Worm (Caenorhabditis elegans) whole organism, midembryonic: ENCODE results near the gene F22B5.5.

Experiments used
- T22C8.4 ChIP-seq: fragments of 200-800 bp; sonication (Bioruptor generic); IDR thresholded peaks from 2 replicates; pipeline ENCODE4 v1.3.6; 2022; ENCODE audit warnings: missing genetic modification characterization, missing compliant biosample characterization
- cog-1 ChIP-seq: sonication (generic microtip); optimal IDR thresholded peaks from 2 replicates; lab custom pipeline; 2016; ENCODE audit warnings: missing genetic modification characterization, missing compliant biosample characterization
- flt-1 ChIP-seq: fragments of 200-800 bp; sonication (Bioruptor generic); IDR thresholded peaks from 2 replicates; pipeline ENCODE4 v1.3.6; 2022; ENCODE audit warnings: missing genetic modification characterization, missing compliant biosample characterization
- klf-2 ChIP-seq: fragments of 200-800 bp; sonication (Bioruptor generic); conservative IDR thresholded peaks from 2 replicates; pipeline ENCODE4 v1.3.6; 2022; ENCODE audit warnings: missing genetic modification reagents, missing genetic modification characterization, missing compliant biosample characterization
- med-1 ChIP-seq: sonication (generic microtip); optimal IDR thresholded peaks from 2 replicates; lab custom pipeline; 2017; ENCODE audit warnings: missing genetic modification characterization, mild to moderate bottlenecking, missing compliant biosample characterization, antibody characterized with exemption, missing genetic modification reagents; ENCODE audit not compliant: insufficient read depth
- ref-1 ChIP-seq: fragments of 200-800 bp; sonication (Bioruptor generic); conservative IDR thresholded peaks from 2 replicates; pipeline ENCODE4 v1.3.6; 2022; ENCODE audit warnings: missing genetic modification reagents, missing genetic modification characterization, missing compliant biosample characterization
- tab-1 ChIP-seq: fragments of 200-800 bp; sonication (Bioruptor generic); IDR thresholded peaks from 2 replicates; pipeline ENCODE4 v1.3.6; 2022; ENCODE audit warnings: missing genetic modification characterization, missing compliant biosample characterization
- ztf-23 ChIP-seq: fragments of 200-800 bp; sonication (Bioruptor generic); IDR thresholded peaks from 2 replicates; pipeline ENCODE4 v1.3.6; 2022; ENCODE audit warnings: missing genetic modification reagents, missing genetic modification characterization, missing compliant biosample characterization
- ztf-29 ChIP-seq: fragments of 200-800 bp; sonication (Bioruptor generic); IDR thresholded peaks from 2 replicates; pipeline ENCODE4 v1.3.6; 2022; ENCODE audit warnings: missing genetic modification reagents, missing genetic modification characterization, missing compliant biosample characterization

The F22B5.5 gene

DNA sequence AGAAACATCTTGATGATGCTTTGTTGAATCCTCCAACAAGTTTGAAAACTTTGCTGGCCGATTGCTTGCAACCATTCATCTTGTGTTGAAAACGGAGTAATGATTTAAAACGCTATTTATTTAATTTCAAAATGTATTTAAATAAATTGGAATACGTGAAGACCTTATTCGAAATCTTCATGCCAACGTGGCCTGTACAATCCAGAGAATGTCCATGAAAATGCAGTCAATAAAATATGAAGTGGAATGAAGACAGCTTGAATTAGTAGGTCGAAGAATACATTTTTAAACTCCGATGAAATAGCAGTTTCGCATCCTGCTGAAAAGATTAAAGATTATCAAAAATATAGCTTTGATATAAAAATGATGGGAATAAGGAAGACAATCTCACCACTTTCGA is at the start of gene F22B5.5:
Gene F22B5.5, minus strand, starts transcription at position 101 of the 400 bp plus-strand sequence.
- TF ChIP-seq T22C8.4 (GFP tag; lab: Robert Waterston, UW) (no peak), med-1 (GFP tag; lab: Kevin White, UChicago) (no peak), cog-1 (no peak), tab-1 (GFP tag; lab: Robert Waterston, UW) (no peak), klf-2 (no peak), ref-1 (GFP tag; lab: Robert Waterston, UW) (no peak), flt-1 (no peak), ztf-23 (GFP tag; lab: Robert Waterston, UW) (no peak)

DNA sequence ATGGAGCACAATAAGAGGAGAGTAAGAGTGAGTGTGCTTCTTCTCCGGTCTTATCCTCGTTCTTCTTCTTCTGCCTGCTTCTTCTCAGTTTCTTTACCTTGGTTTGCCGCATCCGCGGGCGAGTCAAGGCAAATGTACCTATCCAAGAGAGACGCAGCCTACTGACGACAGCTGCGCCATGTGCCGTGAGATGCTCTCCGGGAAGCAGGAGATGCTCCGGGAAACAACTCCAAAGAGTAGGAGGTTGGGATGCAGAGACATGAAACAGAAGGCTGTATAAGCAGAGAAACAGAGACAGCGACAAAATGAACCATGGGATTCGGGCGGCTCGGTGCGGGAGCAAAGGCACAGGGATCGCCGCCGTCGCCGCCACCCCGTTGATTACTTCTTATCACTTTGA is 44.6 kb upstream of the F22B5.5 start:
- TF ChIP-seq flt-1 (0 out of 2 replicates have a peak, but pooled peaks have one; percentile 47), med-1 (GFP tag; lab: Kevin White, UChicago) (no peak)

DNA sequence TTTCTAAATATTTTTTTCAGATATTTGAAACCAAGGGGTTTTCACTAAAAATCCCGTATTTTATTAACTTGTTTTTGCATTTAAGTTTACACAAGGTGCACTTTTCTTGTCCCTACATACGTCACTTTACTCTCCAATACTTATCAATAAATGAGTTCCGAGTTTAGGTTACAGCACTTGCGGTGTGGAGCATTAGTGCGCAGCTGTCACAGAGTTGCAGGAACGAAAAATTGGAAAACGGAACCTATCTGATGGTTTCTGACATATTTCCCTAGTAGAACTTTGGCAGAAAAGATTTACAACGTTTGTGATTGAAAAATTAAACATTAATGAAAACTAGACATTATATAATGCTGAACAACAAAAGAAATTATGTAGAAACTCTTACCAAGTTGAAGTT is 43.8 kb upstream of the F22B5.5 start:
- no peak for TF ChIP-seq cog-1
- no peak for TF ChIP-seq ztf-29
- no peak for TF ChIP-seq klf-2
- no peak for TF ChIP-seq flt-1
- TF ChIP-seq med-1 (GFP tag; lab: Kevin White, UChicago): no peak
- TF ChIP-seq ztf-23 (GFP tag; lab: Robert Waterston, UW): no peak
- TF ChIP-seq ref-1 (GFP tag; lab: Robert Waterston, UW): no peak
- no peak for TF ChIP-seq T22C8.4 (GFP tag; lab: Robert Waterston, UW)
- no peak for TF ChIP-seq tab-1 (GFP tag; lab: Robert Waterston, UW)

DNA sequence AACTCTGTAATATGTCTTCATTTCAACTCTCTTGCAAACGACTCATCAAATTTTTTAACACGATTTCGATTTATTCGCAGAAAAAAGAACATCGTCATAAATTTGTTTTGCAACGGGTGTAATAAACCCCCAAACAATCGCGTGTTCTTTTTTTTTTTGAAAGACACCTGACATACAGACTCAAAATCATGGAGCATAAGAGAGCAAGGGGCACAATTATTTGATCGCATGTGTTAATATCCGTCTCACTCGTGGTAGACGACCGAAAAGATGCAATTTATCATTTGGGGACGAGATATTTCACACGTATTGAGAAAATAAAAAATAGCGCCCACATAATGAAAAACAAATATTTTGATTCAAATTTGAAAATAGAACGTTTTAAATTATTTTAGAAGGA is 41.8 kb upstream of the F22B5.5 start:
- no peak for TF ChIP-seq tab-1 (GFP tag; lab: Robert Waterston, UW)
- TF ChIP-seq ref-1 (GFP tag; lab: Robert Waterston, UW): no peak
- no peak for TF ChIP-seq klf-2
- no peak for TF ChIP-seq ztf-29
- no peak for TF ChIP-seq med-1 (GFP tag; lab: Kevin White, UChicago)
- TF ChIP-seq cog-1: no peak
- no peak for TF ChIP-seq flt-1
- TF ChIP-seq T22C8.4 (GFP tag; lab: Robert Waterston, UW): no peak
- no peak for TF ChIP-seq ztf-23 (GFP tag; lab: Robert Waterston, UW)

DNA sequence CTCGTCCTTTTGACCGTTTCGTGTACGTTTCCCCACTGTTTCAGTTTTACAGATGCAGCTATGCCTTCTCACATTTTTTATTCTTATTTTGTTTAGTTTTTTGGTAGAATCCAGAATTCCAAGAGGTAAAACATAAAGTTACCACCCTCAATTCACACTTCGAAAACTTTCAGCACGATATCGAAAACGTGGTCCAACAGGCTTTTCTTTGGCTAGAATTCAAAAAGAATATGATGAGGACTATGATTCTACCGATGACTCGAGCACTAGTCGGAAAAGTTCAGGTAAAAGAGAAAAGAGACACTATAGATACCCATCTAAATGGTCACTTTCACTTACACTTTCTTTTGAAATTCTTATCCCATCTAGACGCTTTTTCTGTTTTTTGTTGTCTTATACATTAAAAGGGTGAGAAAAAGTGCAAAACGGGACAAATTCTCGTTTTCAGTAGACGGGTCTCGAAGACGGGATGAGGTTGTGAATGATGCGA is 39.9 kb upstream of the F22B5.5 start, which contains the start of gene M05D6.9:
Gene M05D6.9, plus strand, starts transcription at position 51 of the 490 bp plus-strand sequence.
- TF ChIP-seq ref-1 (GFP tag; lab: Robert Waterston, UW): no peak
- TF ChIP-seq ztf-23 (GFP tag; lab: Robert Waterston, UW): no peak
- no peak for TF ChIP-seq flt-1
- TF ChIP-seq T22C8.4 (GFP tag; lab: Robert Waterston, UW): no peak
- no peak for TF ChIP-seq tab-1 (GFP tag; lab: Robert Waterston, UW)
- TF ChIP-seq klf-2: no peak

DNA sequence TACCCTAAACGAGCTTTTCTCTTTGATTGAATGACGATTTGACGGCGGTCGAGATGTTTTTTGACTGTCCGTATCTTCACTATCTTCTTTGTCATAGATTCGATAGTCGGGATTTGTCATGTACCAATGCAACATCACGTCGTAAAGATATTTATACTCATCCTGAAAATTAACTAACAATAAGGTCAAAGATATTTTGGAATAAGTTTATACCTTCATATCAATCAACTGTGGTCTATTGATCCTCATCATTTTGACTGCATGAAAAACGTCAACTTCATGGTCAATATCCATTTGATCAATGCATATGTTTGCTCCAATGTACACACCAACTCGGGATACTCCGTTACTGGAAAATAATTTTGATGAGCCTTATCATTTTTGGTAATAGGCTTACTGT is 33.7 kb upstream of the F22B5.5 start:
- TF ChIP-seq cog-1 (no peak), ztf-23 (GFP tag; lab: Robert Waterston, UW) (no peak), ref-1 (GFP tag; lab: Robert Waterston, UW) (no peak), ztf-29 (no peak), med-1 (GFP tag; lab: Kevin White, UChicago) (no peak), T22C8.4 (GFP tag; lab: Robert Waterston, UW) (no peak), tab-1 (GFP tag; lab: Robert Waterston, UW) (no peak), flt-1 (no peak), klf-2 (no peak)

DNA sequence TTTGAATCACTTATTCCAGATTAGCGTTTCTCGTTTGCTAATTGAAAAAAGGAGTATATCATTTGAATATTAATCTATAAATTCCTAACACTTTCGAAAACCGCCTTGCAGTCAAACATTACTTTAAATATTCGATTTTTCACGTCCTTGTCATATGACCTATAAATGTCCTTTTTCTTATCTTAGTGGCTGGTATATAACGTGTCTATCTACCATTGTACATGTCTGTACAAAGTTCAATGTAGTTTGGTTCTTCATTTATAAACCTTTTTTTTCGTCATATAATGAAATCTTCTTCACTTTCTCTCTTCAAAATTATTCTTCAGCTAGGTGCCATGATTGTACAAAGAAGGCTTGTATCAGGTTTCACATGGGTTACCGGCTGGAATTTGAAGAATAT is 31.2 kb upstream of the F22B5.5 start, which contains the start of gene gbh-2:
Gene gbh-2, plus strand, starts transcription at position 277 of the 400 bp plus-strand sequence.
- no peak for TF ChIP-seq flt-1

DNA sequence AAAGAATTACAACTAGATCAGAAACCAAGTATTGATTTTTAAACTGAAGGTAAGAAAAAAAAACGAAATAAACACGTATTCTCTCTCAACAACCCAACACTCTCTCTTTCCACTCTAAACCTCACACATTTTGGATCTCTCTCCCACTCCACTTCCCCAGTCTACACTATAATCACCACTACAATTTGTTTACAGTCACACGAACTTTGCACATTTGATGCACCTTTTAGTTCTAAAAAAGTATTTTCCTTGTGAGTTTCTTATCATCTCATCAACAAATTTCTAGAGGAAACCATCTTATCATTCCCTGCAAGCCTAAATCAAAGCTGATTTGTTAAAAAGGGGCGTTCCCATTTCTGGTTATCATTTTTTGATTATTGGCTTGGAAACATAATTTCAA is 30.1 kb upstream of the F22B5.5 start:
- no peak for TF ChIP-seq tab-1 (GFP tag; lab: Robert Waterston, UW)
- TF ChIP-seq ztf-23 (GFP tag; lab: Robert Waterston, UW): no peak
- TF ChIP-seq ztf-29: no peak
- no peak for TF ChIP-seq klf-2
- no peak for TF ChIP-seq cog-1
- TF ChIP-seq ref-1 (GFP tag; lab: Robert Waterston, UW): no peak
- TF ChIP-seq med-1 (GFP tag; lab: Kevin White, UChicago): no peak
- no peak for TF ChIP-seq flt-1
- no peak for TF ChIP-seq T22C8.4 (GFP tag; lab: Robert Waterston, UW)

DNA sequence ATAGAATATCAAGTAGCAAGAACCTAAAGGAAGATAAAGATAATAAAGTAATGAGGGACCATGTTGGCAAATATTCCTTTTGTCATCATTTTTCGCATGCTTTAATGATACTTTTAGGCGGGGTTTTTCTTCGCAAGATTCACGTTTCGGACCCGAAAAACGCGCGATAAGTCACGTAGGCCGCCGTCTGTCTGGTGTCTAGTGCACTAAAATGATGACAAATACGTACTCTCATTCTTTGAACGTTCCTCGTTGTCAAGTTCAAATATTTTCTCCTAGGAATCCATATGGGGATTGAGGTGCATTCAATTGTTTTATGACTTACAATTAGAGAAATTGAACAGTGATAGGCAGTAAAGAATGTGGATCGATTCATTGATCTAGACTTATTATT is 29.4 kb upstream of the F22B5.5 start, which contains the start of gene taap-1:
Gene taap-1, minus strand, starts transcription at position 79 of the 394 bp plus-strand sequence.
- TF ChIP-seq tab-1 (GFP tag; lab: Robert Waterston, UW) (no peak), cog-1 (no peak), klf-2 (no peak), flt-1 (no peak), ztf-23 (GFP tag; lab: Robert Waterston, UW) (no peak), ref-1 (GFP tag; lab: Robert Waterston, UW) (no peak), ztf-29 (no peak), med-1 (GFP tag; lab: Kevin White, UChicago) (no peak), T22C8.4 (GFP tag; lab: Robert Waterston, UW) (no peak)

DNA sequence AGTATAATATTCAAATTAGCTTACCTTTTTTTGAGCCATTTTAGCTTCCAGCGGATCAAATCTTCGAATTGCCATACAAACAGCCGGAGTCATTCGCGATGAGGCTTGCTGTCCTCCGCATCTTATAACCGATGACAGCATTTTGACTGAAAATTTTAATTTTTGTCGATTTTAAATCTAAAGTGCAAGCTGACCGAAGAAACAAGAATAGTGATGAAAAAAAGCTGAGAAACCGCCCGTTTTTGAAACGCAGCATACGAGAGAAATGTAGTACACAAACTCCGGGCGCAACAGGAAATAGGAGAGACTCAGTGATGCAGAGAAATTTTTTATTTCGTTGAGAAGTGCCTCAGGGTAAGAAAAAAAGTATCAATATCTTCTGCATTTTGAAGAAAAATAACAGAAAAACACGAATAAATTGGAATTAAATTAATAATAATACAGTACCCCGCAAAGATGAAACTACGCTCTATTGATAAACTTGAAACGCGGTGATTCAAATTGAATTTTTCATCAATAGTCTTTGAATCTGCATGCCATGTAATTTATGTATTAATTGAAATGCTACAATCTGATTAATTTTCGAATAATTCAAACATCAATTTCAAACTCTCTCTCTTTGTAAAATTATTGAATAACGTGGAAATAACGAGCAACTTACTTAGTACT is 28.8 kb upstream of the F22B5.5 start:
- TF ChIP-seq cog-1 (no peak), T22C8.4 (GFP tag; lab: Robert Waterston, UW) (no peak), flt-1 (no peak), ref-1 (GFP tag; lab: Robert Waterston, UW) (no peak), tab-1 (GFP tag; lab: Robert Waterston, UW) (no peak)
